Fruit fly (Drosophila melanogaster) whole organism, prepupa: ENCODE data around the gene Msp300.
A peak's percentile ranks its signal among the peaks of the same experiment; 100 is the strongest.

Experiments
- CG11294 ChIP-seq: fragments of 200-800 bp; sonication (Bioruptor generic); IDR thresholded peaks from 2 replicates; pipeline ENCODE4 v1.3.6; 2022; ENCODE audit warnings: missing biosample characterization, missing genetic modification characterization
- CG11762 ChIP-seq: fragments of 200-800 bp; sonication (Bioruptor generic); optimal IDR thresholded peaks from 3 replicates; lab custom pipeline; 2016; ENCODE audit warnings: missing biosample characterization, missing genetic modification characterization; ENCODE audit not compliant: insufficient read depth
- CG11902 ChIP-seq: fragments of 200-800 bp; sonication (Bioruptor generic); optimal IDR thresholded peaks from 3 replicates; lab custom pipeline; 2016; ENCODE audit warnings: missing biosample characterization, missing genetic modification characterization
- CG15336 ChIP-seq: fragments of 200-800 bp; sonication (Bioruptor generic); IDR thresholded peaks from 2 replicates; pipeline ENCODE4 v1.3.6; 2022; ENCODE audit warnings: missing biosample characterization, missing genetic modification characterization
- CG1621 ChIP-seq: fragments of 200-800 bp; sonication (Bioruptor generic); optimal IDR thresholded peaks from 3 replicates; lab custom pipeline; 2018; ENCODE audit warnings: missing biosample characterization, mild to moderate bottlenecking, missing genetic modification characterization
- CG16779 ChIP-seq: fragments of 200-800 bp; sonication (Bioruptor generic); optimal IDR thresholded peaks from 3 replicates; lab custom pipeline; 2017; ENCODE audit warnings: missing biosample characterization, mild to moderate bottlenecking, missing genetic modification characterization
- CG3032 ChIP-seq: fragments of 200-800 bp; optimal IDR thresholded peaks from 2 replicates; lab custom pipeline; 2019; ENCODE audit warnings: missing biosample characterization, mild to moderate bottlenecking, missing genetic modification characterization, moderate library complexity
- CG31627 ChIP-seq: fragments of 200-800 bp; sonication (Bioruptor generic); optimal IDR thresholded peaks from 3 replicates; lab custom pipeline; 2016; ENCODE audit warnings: missing biosample characterization, missing genetic modification characterization
- CG34406 ChIP-seq: fragments of 200-800 bp; sonication (Bioruptor generic); optimal IDR thresholded peaks from 3 replicates; lab custom pipeline; 2016; ENCODE audit warnings: missing biosample characterization, missing genetic modification characterization
- CG3919 ChIP-seq: fragments of 200-800 bp; sonication (Bioruptor generic); optimal IDR thresholded peaks from 3 replicates; lab custom pipeline; 2016; ENCODE audit warnings: missing biosample characterization, missing genetic modification characterization
- CG4318 ChIP-seq: fragments of 200-800 bp; sonication (Bioruptor generic); optimal IDR thresholded peaks from 3 replicates; lab custom pipeline; 2017; ENCODE audit warnings: missing biosample characterization, mild to moderate bottlenecking, missing genetic modification characterization
- CG6163 ChIP-seq: fragments of 200-800 bp; sonication (Bioruptor generic); IDR thresholded peaks from 3 replicates; pipeline ENCODE4 v1.3.6; 2022; ENCODE audit warnings: missing biosample characterization, missing genetic modification characterization
- CG6276 ChIP-seq: fragments of 200-800 bp; sonication (Bioruptor generic); optimal IDR thresholded peaks from 2 replicates; lab custom pipeline; 2017; ENCODE audit warnings: missing biosample characterization, mild to moderate bottlenecking, missing genetic modification characterization
- CG6792 ChIP-seq: fragments of 200-800 bp; sonication (Bioruptor generic); optimal IDR thresholded peaks from 3 replicates; lab custom pipeline; 2016; ENCODE audit warnings: missing biosample characterization, missing genetic modification characterization
- CG6808 ChIP-seq: fragments of 200-800 bp; sonication (Bioruptor generic); optimal IDR thresholded peaks from 3 replicates; lab custom pipeline; 2017; ENCODE audit warnings: missing biosample characterization, missing genetic modification characterization, mild to moderate bottlenecking, moderate library complexity, missing genetic modification reagents
- CG6854 ChIP-seq: fragments of 200-800 bp; sonication (Bioruptor generic); optimal IDR thresholded peaks from 2 replicates; lab custom pipeline; 2017; ENCODE audit warnings: missing biosample characterization, mild to moderate bottlenecking, missing genetic modification characterization
- CG7368 ChIP-seq: fragments of 200-800 bp; sonication (Bioruptor generic); optimal IDR thresholded peaks from 3 replicates; lab custom pipeline; 2016; ENCODE audit warnings: missing biosample characterization, missing genetic modification characterization
- CG8119 ChIP-seq: fragments of 200-800 bp; sonication (Bioruptor generic); IDR thresholded peaks from 3 replicates; pipeline ENCODE4 v1.3.6; 2022; ENCODE audit warnings: missing biosample characterization, missing genetic modification characterization
- CG8319 ChIP-seq: fragments of 200-800 bp; sonication (Bioruptor generic); optimal IDR thresholded peaks from 3 replicates; lab custom pipeline; 2016; ENCODE audit warnings: missing biosample characterization, missing genetic modification characterization
- CG9139 ChIP-seq: fragments of 200-800 bp; sonication (Bioruptor generic); optimal IDR thresholded peaks from 3 replicates; lab custom pipeline; 2017; ENCODE audit warnings: missing biosample characterization, mild to moderate bottlenecking, missing genetic modification characterization
- Eip75B ChIP-seq: fragments of 200-800 bp; sonication (Bioruptor generic); optimal IDR thresholded peaks from 3 replicates; lab custom pipeline; 2016; ENCODE audit warnings: missing biosample characterization, missing genetic modification characterization
- Eip93F ChIP-seq: fragments of 200-800 bp; sonication (Bioruptor generic); optimal IDR thresholded peaks from 2 replicates; lab custom pipeline; 2016; ENCODE audit warnings: missing biosample characterization, mild to moderate bottlenecking, missing genetic modification characterization
- Ets21C ChIP-seq: fragments of 200-800 bp; sonication (Bioruptor generic); optimal IDR thresholded peaks from 3 replicates; lab custom pipeline; 2016; ENCODE audit warnings: missing biosample characterization, missing genetic modification characterization
- Ets96B ChIP-seq: fragments of 200-800 bp; optimal IDR thresholded peaks from 2 replicates; lab custom pipeline; 2019; ENCODE audit warnings: missing biosample characterization, mild to moderate bottlenecking, missing genetic modification characterization, moderate library complexity
- Gug ChIP-seq: fragments of 200-800 bp; sonication (Bioruptor generic); IDR thresholded peaks from 2 replicates; pipeline ENCODE4 v1.3.6; 2022; ENCODE audit warnings: missing biosample characterization, missing genetic modification characterization
- Hr38 ChIP-seq: sonication (Bioruptor generic); optimal IDR thresholded peaks from 2 replicates; lab custom pipeline; 2016; ENCODE audit warnings: missing biosample characterization, missing genetic modification characterization
- Hr39 ChIP-seq: fragments of 200-800 bp; sonication (Bioruptor generic); optimal IDR thresholded peaks from 2 replicates; lab custom pipeline; 2016; ENCODE audit warnings: missing biosample characterization, missing genetic modification characterization
- Hr4 ChIP-seq: fragments of 200-800 bp; sonication (Bioruptor generic); optimal IDR thresholded peaks from 3 replicates; lab custom pipeline; 2016; ENCODE audit warnings: missing biosample characterization, missing genetic modification characterization
- Lpt ChIP-seq: fragments of 200-800 bp; sonication (Bioruptor generic); optimal IDR thresholded peaks from 3 replicates; lab custom pipeline; 2016; ENCODE audit warnings: missing biosample characterization, missing genetic modification characterization
- Met ChIP-seq: fragments of 200-800 bp; sonication (Bioruptor generic); optimal IDR thresholded peaks from 3 replicates; lab custom pipeline; 2016; ENCODE audit warnings: missing biosample characterization, missing genetic modification characterization
- OdsH ChIP-seq: fragments of 200-800 bp; sonication (Bioruptor generic); optimal IDR thresholded peaks from 3 replicates; lab custom pipeline; 2016; ENCODE audit warnings: missing biosample characterization, missing genetic modification characterization
- Smox ChIP-seq: fragments of 200-800 bp; sonication (Bioruptor generic); optimal IDR thresholded peaks from 3 replicates; lab custom pipeline; 2016; ENCODE audit warnings: missing biosample characterization, missing genetic modification characterization
- Sox102F ChIP-seq: fragments of 200-800 bp; sonication (Bioruptor generic); optimal IDR thresholded peaks from 2 replicates; lab custom pipeline; 2016; ENCODE audit warnings: missing biosample characterization, mild to moderate bottlenecking, missing genetic modification characterization
- Sox14 ChIP-seq: fragments of 200-800 bp; sonication (Bioruptor generic); optimal IDR thresholded peaks from 3 replicates; lab custom pipeline; 2016; ENCODE audit warnings: missing biosample characterization, missing genetic modification characterization
- Sox15 ChIP-seq: fragments of 200-800 bp; sonication (Bioruptor generic); optimal IDR thresholded peaks from 3 replicates; lab custom pipeline; 2016; ENCODE audit warnings: missing biosample characterization, missing genetic modification characterization
- acj6 ChIP-seq: fragments of 200-800 bp; sonication (Bioruptor generic); optimal IDR thresholded peaks from 3 replicates; lab custom pipeline; 2016; ENCODE audit warnings: missing biosample characterization, missing genetic modification characterization
- cyc ChIP-seq: fragments of 200-800 bp; sonication (Bioruptor generic); optimal IDR thresholded peaks from 3 replicates; lab custom pipeline; 2016; ENCODE audit warnings: missing biosample characterization, missing genetic modification characterization
- dac ChIP-seq: fragments of 200-800 bp; sonication (Bioruptor generic); optimal IDR thresholded peaks from 2 replicates; lab custom pipeline; 2017; ENCODE audit warnings: missing biosample characterization, mild to moderate bottlenecking, missing genetic modification characterization
- dsx ChIP-seq: fragments of 200-800 bp; optimal IDR thresholded peaks from 3 replicates; lab custom pipeline; 2019; ENCODE audit warnings: missing biosample characterization, mild to moderate bottlenecking, missing genetic modification characterization, moderate library complexity; ENCODE audit not compliant: poor library complexity, severe bottlenecking
- eg ChIP-seq: fragments of 200-800 bp; sonication (Bioruptor generic); IDR thresholded peaks from 3 replicates; pipeline ENCODE4 v1.3.6; 2022; ENCODE audit warnings: missing biosample characterization, missing genetic modification characterization
- esn ChIP-seq: fragments of 200-800 bp; sonication (Bioruptor generic); optimal IDR thresholded peaks from 2 replicates; lab custom pipeline; 2016; ENCODE audit warnings: missing biosample characterization, mild to moderate bottlenecking, missing genetic modification characterization, moderate library complexity
- fd85E ChIP-seq: fragments of 200-800 bp; sonication (Bioruptor generic); optimal IDR thresholded peaks from 3 replicates; lab custom pipeline; 2016; ENCODE audit warnings: missing biosample characterization, missing genetic modification characterization
- fkh ChIP-seq: fragments of 200-800 bp; sonication (Bioruptor generic); optimal IDR thresholded peaks from 3 replicates; lab custom pipeline; 2017; ENCODE audit warnings: missing biosample characterization, mild to moderate bottlenecking, missing genetic modification characterization, moderate library complexity
- lz ChIP-seq: fragments of 200-800 bp; sonication (Bioruptor generic); optimal IDR thresholded peaks from 3 replicates; lab custom pipeline; 2016; ENCODE audit warnings: missing biosample characterization, missing genetic modification characterization
- pdm3 ChIP-seq: fragments of 200-800 bp; sonication (Bioruptor generic); optimal IDR thresholded peaks from 3 replicates; lab custom pipeline; 2016; ENCODE audit warnings: missing biosample characterization, missing genetic modification characterization
- ss ChIP-seq, 2 experiments: fragments of 200-800 bp; sonication (Bioruptor generic); optimal IDR thresholded peaks; 2 replicates in 1 of 2; 3 replicates in 1 of 2; lab custom pipeline; 2017 to 2018; ENCODE audit warnings: mild to moderate bottlenecking in 2 of 2, missing biosample characterization in 2 of 2, missing genetic modification characterization in 2 of 2, moderate library complexity in 1 of 2
- vri ChIP-seq: fragments of 200-800 bp; sonication (Bioruptor generic); optimal IDR thresholded peaks from 3 replicates; lab custom pipeline; 2016; ENCODE audit warnings: missing biosample characterization, mild to moderate bottlenecking, missing genetic modification characterization

Msp300 gene

DNA sequence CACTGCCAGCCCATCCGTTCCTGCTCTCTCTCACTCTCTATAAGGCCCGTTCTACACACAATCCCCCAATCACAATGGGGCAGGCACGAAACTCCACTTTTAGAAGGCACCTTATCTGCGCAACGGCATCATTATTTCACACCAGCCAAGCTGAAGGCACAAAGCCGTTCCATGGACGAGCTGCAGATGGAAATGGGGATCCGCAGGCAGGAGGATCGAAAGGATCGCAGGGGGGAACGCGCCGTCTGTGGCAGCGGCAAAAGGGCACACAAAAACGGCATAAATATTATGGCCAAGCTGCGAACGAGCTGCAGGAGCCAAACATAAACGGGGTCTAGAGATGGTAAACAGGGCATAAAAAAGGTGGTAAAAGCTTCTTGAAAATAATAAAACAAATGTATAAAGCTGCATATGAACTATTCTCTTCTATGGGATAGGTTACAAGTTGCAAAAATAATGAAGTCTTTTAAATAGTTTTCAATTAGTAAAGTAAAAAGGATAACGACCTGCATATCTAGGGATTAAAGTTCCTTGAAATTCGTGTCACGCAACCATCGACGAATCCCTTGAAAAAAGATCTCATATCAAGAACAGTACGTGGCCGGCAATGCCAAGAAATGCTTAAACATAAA, 151.8 kb downstream of the Msp300 start (continued):
- TF ChIP-seq Hr38 (GFP tag; lab: Kevin White, UChicago) (no peak), Hr4 (GFP tag; lab: Kevin White, UChicago) (no peak), Ets21C (peak; percentile 61), fkh (GFP tag; lab: Kevin White, UChicago) (no peak), CG7368 (GFP tag; lab: Kevin White, UChicago) (peak; percentile 23), acj6 (GFP tag; lab: Kevin White, UChicago) (peak; percentile 65), lz (GFP tag; lab: Kevin White, UChicago) (peak; percentile 71), Ets96B (tag; lab: Kevin White, UChicago) (peak; percentile 74), eg (GFP tag; lab: Robert Waterston, UW) (no peak), CG8319 (GFP tag; lab: Kevin White, UChicago) (no peak), OdsH (peak; percentile 37), CG6163 (GFP tag; lab: Robert Waterston, UW) (no peak), CG34406 (GFP tag; lab: Kevin White, UChicago) (peak; percentile 51), cyc (GFP tag; lab: Kevin White, UChicago) (peak; percentile 55)

DNA sequence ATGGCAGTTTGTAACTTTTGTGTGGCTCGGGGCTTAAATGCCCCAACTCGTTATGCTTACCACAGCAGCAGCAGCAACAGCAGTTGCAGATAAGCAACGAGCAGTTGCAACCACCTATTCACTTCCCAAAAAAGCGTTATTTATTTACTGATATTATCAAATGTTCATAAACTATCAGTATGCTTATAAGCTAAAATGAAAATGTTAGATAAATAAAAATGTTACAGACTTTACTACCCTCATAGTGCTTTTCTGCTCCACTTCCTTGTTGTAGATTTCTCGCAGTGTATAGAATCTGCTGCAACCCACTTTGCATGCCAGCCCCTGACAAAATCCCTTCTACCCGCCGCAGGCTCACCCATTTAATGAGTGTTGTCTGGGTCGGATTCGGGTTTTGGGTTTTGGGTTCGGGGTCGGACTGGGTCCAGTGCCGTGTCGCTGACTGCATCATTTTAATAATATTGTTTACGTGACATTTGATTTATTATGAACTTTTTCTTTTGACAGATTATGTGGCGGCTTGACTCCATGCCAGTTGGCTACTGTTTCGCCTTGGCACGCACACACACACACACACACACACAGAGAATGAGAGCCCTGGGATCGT, 153.5 kb downstream of the Msp300 start:
- peak; percentile 82 for TF ChIP-seq CG8119 (GFP tag; lab: Robert Waterston, UW)
- TF ChIP-seq CG6163 (GFP tag; lab: Robert Waterston, UW), result peak; percentile 93
- peak; percentile 71 for TF ChIP-seq Lpt (GFP tag; lab: Kevin White, UChicago)
- TF ChIP-seq CG11294, result peak; percentile 33; the same call in 1 of the 2 replicates
- TF ChIP-seq Eip93F, result peak; percentile 78
- peak; percentile 55 for TF ChIP-seq CG4318 (GFP tag; lab: Kevin White, UChicago)
- TF ChIP-seq dac (GFP tag; lab: Kevin White, UChicago), result peak; percentile 44
- TF ChIP-seq Met (GFP tag; lab: Kevin White, UChicago), result peak; percentile 97
- TF ChIP-seq CG6792, result peak; percentile 95
- TF ChIP-seq CG34406 (GFP tag; lab: Kevin White, UChicago), result peak; percentile 93
- peak; percentile 78 for TF ChIP-seq CG16779
- peak; percentile 58; the same call in 1 of the 2 replicates for TF ChIP-seq Gug (GFP tag; lab: Robert Waterston, UW)
- TF ChIP-seq fkh (GFP tag; lab: Kevin White, UChicago), result no peak
- peak; percentile 91 for TF ChIP-seq CG7368 (GFP tag; lab: Kevin White, UChicago)
- peak; percentile 99 for TF ChIP-seq vri (GFP tag; lab: Kevin White, UChicago)
- peak; percentile 96 for TF ChIP-seq Sox14
- TF ChIP-seq Hr38 (GFP tag; lab: Kevin White, UChicago), result no peak
- TF ChIP-seq CG6276 (GFP tag; lab: Kevin White, UChicago), result peak; percentile 77
- peak; percentile 97 for TF ChIP-seq Hr39
- TF ChIP-seq CG9139 (GFP tag; lab: Kevin White, UChicago), result peak; percentile 86
- TF ChIP-seq CG11902 (GFP tag; lab: Kevin White, UChicago), result peak; percentile 89
- peak; percentile 92 for TF ChIP-seq dsx (GFP tag; lab: Kevin White, UChicago)
- TF ChIP-seq ss (GFP tag; optimal IDR thresholded peaks at IDR 0.05; lab: Kevin White, UChicago), result peak; percentile 92
- TF ChIP-seq CG6854, result peak; percentile 94
- peak; percentile 90 for TF ChIP-seq CG1621 (tag; lab: Kevin White, UChicago)
- peak; percentile 95 for TF ChIP-seq Eip75B
- TF ChIP-seq CG6808, result peak; percentile 91
- TF ChIP-seq Sox15, result peak; percentile 89
- TF ChIP-seq acj6 (GFP tag; lab: Kevin White, UChicago), result peak; percentile 91
- TF ChIP-seq esn (GFP tag; lab: Kevin White, UChicago), result peak; percentile 98
- TF ChIP-seq fd85E (GFP tag; lab: Kevin White, UChicago), result peak; percentile 75
- peak; percentile 85 for TF ChIP-seq CG11762
- peak; percentile 80 for TF ChIP-seq CG15336 (GFP tag; lab: Robert Waterston, UW)
- peak; percentile 94 for TF ChIP-seq pdm3 (GFP tag; lab: Kevin White, UChicago)
- peak; percentile 96 for TF ChIP-seq lz (GFP tag; lab: Kevin White, UChicago)
- TF ChIP-seq Sox102F (GFP tag; lab: Kevin White, UChicago), result peak; percentile 95
- TF ChIP-seq Ets96B (tag; lab: Kevin White, UChicago), result peak; percentile 94
- TF ChIP-seq CG3032 (tag; lab: Kevin White, UChicago), result peak; percentile 93
- TF ChIP-seq Smox, result peak; percentile 97
- peak; percentile 96 for TF ChIP-seq CG31627 (GFP tag; lab: Kevin White, UChicago)
- peak; percentile 96 for TF ChIP-seq CG3919 (GFP tag; lab: Kevin White, UChicago)
